Worm (Caenorhabditis elegans) whole organism, mixed stage, embryonic: ENCODE data around the gene spp-19.

Source experiments
- blmp-1 ChIP-seq: fragments of 150-350 bp; optimal IDR thresholded peaks from 2 replicates; lab custom pipeline; 2014; ENCODE audit warnings: missing biosample characterization, missing genetic modification characterization
- elt-1 ChIP-seq: sonication (generic microtip); optimal IDR thresholded peaks from 2 replicates; lab custom pipeline; 2017; ENCODE audit warnings: missing genetic modification characterization, mild to moderate bottlenecking, missing compliant biosample characterization, antibody characterized with exemption, moderate library complexity, borderline replicate concordance; ENCODE audit not compliant: insufficient read depth
- elt-3 ChIP-seq: fragments of 150-350 bp; optimal IDR thresholded peaks from 2 replicates; lab custom pipeline; 2014; ENCODE audit warnings: missing biosample characterization, missing genetic modification characterization
- ham-2 ChIP-seq: fragments of 200-800 bp; sonication (Bioruptor generic); optimal IDR thresholded peaks from 2 replicates; lab custom pipeline; 2018; ENCODE audit warnings: mild to moderate bottlenecking, missing genetic modification characterization, missing compliant biosample characterization
- lin-32 ChIP-seq: fragments of 200-800 bp; sonication (Bioruptor generic); optimal IDR thresholded peaks from 2 replicates; lab custom pipeline; 2018; ENCODE audit warnings: mild to moderate bottlenecking, missing genetic modification characterization, missing compliant biosample characterization
- mab-5 ChIP-seq: fragments of 150-350 bp; optimal IDR thresholded peaks from 2 replicates; lab custom pipeline; 2014; ENCODE audit warnings: missing biosample characterization, missing genetic modification characterization
- nhr-12 ChIP-seq: fragments of 150-350 bp; optimal IDR thresholded peaks from 2 replicates; lab custom pipeline; 2014; ENCODE audit warnings: missing biosample characterization, missing genetic modification characterization
- nhr-2 ChIP-seq: fragments of 150-350 bp; optimal IDR thresholded peaks from 2 replicates; lab custom pipeline; 2014; ENCODE audit warnings: missing biosample characterization, missing genetic modification characterization
- nhr-28 ChIP-seq: fragments of 150-350 bp; optimal IDR thresholded peaks from 2 replicates; lab custom pipeline; 2014; ENCODE audit warnings: missing biosample characterization, missing genetic modification characterization
- nhr-76 ChIP-seq: sonication (generic microtip); optimal IDR thresholded peaks from 2 replicates; lab custom pipeline; 2017; ENCODE audit warnings: missing biosample characterization, missing genetic modification characterization
- pha-4 ChIP-seq: fragments of 150-350 bp; optimal IDR thresholded peaks from 2 replicates; lab custom pipeline; 2018; ENCODE audit warnings: missing biosample characterization, missing genetic modification reagents, missing genetic modification characterization
- sem-2 ChIP-seq: fragments of 200-800 bp; sonication (Bioruptor generic); optimal IDR thresholded peaks from 2 replicates; lab custom pipeline; 2018; ENCODE audit warnings: mild to moderate bottlenecking, missing genetic modification characterization, missing compliant biosample characterization
- snpc-4 ChIP-seq: fragments of 150-350 bp; optimal IDR thresholded peaks from 2 replicates; lab custom pipeline; 2014; ENCODE audit warnings: missing biosample characterization, missing genetic modification characterization
- sptf-1 ChIP-seq: sonication (generic microtip); optimal IDR thresholded peaks from 2 replicates; lab custom pipeline; 2017; ENCODE audit warnings: mild to moderate bottlenecking, missing genetic modification characterization, moderate library complexity, missing compliant biosample characterization
- tbx-8 ChIP-seq: fragments of 200-800 bp; sonication (Bioruptor generic); optimal IDR thresholded peaks from 2 replicates; lab custom pipeline; 2018; ENCODE audit warnings: mild to moderate bottlenecking, missing genetic modification characterization, moderate library complexity, missing compliant biosample characterization

The spp-19 gene

ce11 chrV:6510622-6511021 lies 50.9 kb downstream of the spp-19 start:
- no peak for TF ChIP-seq sem-2
- no peak for TF ChIP-seq sptf-1 (tag; lab: Kevin White, UChicago)
- no peak for TF ChIP-seq elt-1 (tag; lab: Kevin White, UChicago)
- TF ChIP-seq nhr-2 (tag; lab: Kevin White, UChicago), result no peak
- TF ChIP-seq blmp-1 (tag; lab: Kevin White, UChicago), result no peak
- no peak for TF ChIP-seq pha-4 (tag; lab: Kevin White, UChicago)
- no peak for TF ChIP-seq nhr-76
- no peak for TF ChIP-seq nhr-28 (tag; lab: Kevin White, UChicago)
- no peak for TF ChIP-seq mab-5 (tag; lab: Kevin White, UChicago)
- no peak for TF ChIP-seq lin-32 (GFP tag; lab: Kevin White, UChicago)
- no peak for TF ChIP-seq snpc-4
- TF ChIP-seq elt-3 (tag; lab: Kevin White, UChicago), result no peak
- TF ChIP-seq ham-2 (GFP tag; lab: Kevin White, UChicago), result no peak
- TF ChIP-seq tbx-8 (GFP tag; lab: Kevin White, UChicago), result no peak
- TF ChIP-seq nhr-12 (tag; lab: Kevin White, UChicago), result no peak
